Worm (Caenorhabditis elegans) whole organism, midembryonic: ENCODE results near the gene F01G10.5.

Source experiments
- T22C8.4 ChIP-seq: fragments of 200-800 bp; sonication (Bioruptor generic); IDR thresholded peaks from 2 replicates; pipeline ENCODE4 v1.3.6; 2022; ENCODE audit warnings: missing genetic modification characterization, missing compliant biosample characterization
- ztf-29 ChIP-seq: fragments of 200-800 bp; sonication (Bioruptor generic); IDR thresholded peaks from 2 replicates; pipeline ENCODE4 v1.3.6; 2022; ENCODE audit warnings: missing genetic modification reagents, missing genetic modification characterization, missing compliant biosample characterization

- no peak for TF ChIP-seq ztf-29 (GFP tag; lab: Robert Waterston, UW)
- TF ChIP-seq T22C8.4 (GFP tag; lab: Robert Waterston, UW) = no peak
Measured at ce11 chrIV:10232456-10232855, 1.6 kb upstream of the F01G10.5 start, which contains the start of gene F01G10.4.
